Worm (Caenorhabditis elegans): ENCODE results near the gene Y38E10A.34.

- TF ChIP-seq C34B4.2 (tag; optimal IDR thresholded peaks at IDR 0.05) (no peak), mdl-1 (tag; optimal IDR thresholded peaks at IDR 0.05) (no peak), unc-62 (GFP tag; optimal IDR thresholded peaks at IDR 0.05) (no peak), efl-1 (optimal IDR thresholded peaks at IDR 0.05) (peak in 1 of 2 experiments; percentile 7), efl-1 (GFP tag; optimal IDR thresholded peaks at IDR 0.05 in 1 of 2) (peak in 1 of 2 experiments; percentile 74), ceh-88 (GFP tag; IDR thresholded peaks at IDR 0.05) (no peak), ceh-90 (tag; optimal IDR thresholded peaks at IDR 0.05) (no peak)
Measured at ce11 chrII:12665019-12665418, 34.0 kb downstream of the Y38E10A.34 start.

All from whole organism, L1 larva.